Fruit fly (Drosophila melanogaster) ovary, adult (tissue): ENCODE measurements around the gene Cep290.
A peak's percentile ranks its signal among the peaks of the same experiment; 100 is the strongest.
"Not testable (repeated sequence)": the region's sequence is repeated elsewhere in the genome, so short reads cannot be mapped to it uniquely, and the experiment has no call there.

Experiments used
- CG17801 ChIP-seq: fragments of 200-800 bp; optimal IDR thresholded peaks from 2 replicates; lab custom pipeline; 2019; ENCODE audit warnings: missing biosample characterization, mild to moderate bottlenecking, missing genetic modification characterization, moderate library complexity; ENCODE audit not compliant: partially characterized antibody

Cep290 gene

DNA sequence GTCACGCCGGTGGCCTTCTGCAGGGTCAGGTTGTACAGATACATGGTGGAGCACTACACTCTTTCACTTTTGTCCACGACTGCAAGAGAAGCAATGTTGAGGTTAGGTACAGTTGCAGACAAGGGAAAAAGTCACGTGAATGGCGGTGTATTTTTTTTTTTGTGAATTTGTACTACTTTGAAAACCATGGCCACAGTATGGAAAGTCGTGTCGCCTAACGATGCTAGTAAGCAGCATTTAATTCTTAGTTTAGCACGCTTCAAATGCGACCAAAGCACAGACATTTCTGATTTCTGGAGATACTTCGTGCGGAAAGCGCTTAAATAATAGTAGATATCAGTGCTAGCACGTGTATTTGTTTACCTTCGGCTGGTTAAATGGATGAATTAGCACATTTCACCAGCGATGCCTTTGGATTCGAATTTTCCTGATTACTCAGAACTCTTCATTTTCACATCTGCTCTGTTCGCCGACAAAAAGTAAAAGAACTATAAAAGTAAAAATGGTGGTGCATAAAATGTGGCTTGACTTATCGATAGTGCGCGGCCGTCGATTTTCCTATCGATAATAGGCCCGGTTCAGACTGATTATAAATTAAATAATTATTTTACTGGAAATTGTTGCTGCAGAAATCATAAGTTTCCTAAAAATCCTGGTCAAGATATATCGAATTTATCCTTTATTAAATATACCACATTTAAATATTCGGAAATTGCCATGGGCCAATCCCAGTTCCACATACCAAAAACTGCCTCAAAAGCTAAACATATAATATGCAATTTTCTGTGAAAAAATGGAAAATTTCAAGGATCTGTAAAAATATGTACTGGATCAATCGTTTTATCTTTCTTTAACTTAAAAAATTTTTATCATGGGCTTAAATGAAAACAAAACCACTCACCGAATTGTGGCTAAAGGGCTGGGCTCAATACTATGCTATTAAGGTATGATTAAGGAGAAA, 10.5 kb upstream of the Cep290 start, which contains the start of gene Sf3b3:
Sf3b3 (minus strand) TSS at position 489 of the 961 bp plus-strand sequence.
- peak; percentile 61 for TF ChIP-seq CG17801 (GFP tag; lab: Kevin White, UChicago)

DNA sequence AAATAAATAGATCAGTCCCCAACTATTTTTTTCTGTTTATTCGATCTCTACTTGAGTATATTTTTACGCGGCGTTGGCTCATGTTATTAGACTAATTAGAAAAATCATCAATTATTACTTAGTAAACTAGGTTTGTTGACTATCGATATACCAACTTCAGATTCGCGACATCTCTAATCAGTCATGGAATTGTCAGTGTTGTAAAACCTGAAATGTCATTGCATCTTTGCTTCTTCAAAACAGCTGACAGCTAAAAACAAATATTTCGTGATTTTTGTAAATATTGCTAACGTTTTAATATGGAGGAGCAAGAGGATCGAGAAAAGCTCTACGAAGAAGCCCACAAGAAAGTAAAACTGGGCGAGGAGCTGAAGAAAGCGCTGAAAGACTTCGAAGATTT, 9.8 kb upstream of the Cep290 start, which contains the start of gene CG42553:
CG42553 (plus strand) TSS at position 216 of the 400 bp plus-strand sequence.
- TF ChIP-seq CG17801 (GFP tag; lab: Kevin White, UChicago): no peak

DNA sequence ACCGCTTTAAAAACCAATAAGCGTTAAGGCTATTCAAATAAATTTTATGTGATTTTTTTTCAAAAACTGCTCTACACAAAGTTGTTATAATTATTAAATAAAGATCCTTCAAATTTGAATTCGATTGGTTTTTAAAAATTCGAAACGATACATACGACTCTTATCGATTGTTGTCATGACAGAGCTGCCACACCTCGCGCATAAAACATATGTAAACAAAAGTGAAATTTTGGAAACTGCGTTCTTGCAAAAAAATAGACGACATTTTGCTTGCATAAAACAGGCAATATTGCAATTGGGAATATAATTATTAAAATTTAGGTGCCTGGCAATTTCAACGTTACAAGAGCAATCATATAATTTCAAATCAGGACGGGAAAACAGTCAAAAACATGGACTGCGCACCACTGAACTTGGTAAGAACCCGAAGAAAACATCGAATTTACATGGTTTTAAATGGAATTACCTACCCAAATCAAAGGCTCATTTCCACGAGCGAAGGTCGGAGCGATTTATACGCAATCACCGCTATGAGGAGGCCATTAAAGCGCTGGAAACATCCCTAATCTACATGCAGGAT, 8.2 kb upstream of the Cep290 start, which contains the start of gene CG42554:
CG42554 (plus strand) TSS at position 229 of the 580 bp plus-strand sequence.
- TF ChIP-seq CG17801 (GFP tag; lab: Kevin White, UChicago): no peak

DNA sequence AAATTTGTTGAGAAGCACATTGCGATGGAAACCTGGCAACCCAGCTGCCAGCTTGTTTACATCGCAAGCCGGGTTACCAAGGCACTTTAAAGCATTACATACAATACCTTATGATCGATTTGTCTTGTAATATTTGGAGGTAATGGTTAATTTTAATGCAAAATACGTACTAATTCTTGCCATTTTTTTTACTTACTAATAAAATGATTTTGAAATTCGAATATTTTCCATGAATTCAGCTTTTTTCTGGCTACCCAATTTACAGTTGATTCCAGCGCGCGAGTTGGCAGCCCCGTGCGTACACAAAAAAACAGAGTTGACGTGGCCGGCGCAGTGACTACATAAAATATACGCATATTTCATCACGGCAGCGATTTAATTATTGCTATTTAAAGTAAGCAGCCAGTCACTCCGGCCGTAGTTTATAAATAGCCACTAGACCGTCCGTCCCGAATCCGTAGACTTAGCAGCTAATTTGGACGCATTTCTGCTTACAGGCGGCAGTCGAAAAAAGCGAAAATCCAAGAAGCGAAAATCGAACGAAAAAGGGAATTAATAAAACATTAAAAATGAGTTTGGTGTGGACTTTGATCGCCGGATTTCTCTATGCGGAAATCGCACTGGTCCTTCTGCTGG, 6.1 kb upstream of the Cep290 start, which contains the start of the genes CG13901 and CG13887:
CG13901 (minus strand) TSS at position 270 of the 636 bp plus-strand sequence.
CG13887 (plus strand) TSS at position 310 of the 636 bp plus-strand sequence.
- peak; percentile 93 for TF ChIP-seq CG17801 (GFP tag; lab: Kevin White, UChicago)

DNA sequence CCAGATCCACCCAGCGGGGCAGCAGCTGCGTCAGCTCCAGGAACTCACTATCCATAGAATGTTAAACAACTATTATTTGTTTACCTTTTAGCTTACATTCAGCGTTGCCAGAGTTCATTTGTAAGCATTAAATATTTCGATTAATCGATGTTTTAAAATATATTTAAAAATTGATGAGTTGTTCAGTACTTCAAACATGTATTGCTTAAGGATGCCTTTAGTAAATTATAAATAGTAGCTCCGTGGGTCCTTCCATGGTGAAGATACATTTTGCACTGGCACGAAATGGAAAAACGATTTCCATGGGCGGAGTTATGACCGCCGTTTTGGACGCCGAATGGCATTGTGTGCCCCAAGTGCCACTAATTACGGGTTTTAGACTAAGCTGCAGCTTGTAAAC, 2.5 kb upstream of the Cep290 start, which contains the start of the genes JMJD5 and Gr61a:
JMJD5 (minus strand) TSS at position 101 of the 400 bp plus-strand sequence.
Gr61a (plus strand) TSS at position 192 of the 400 bp plus-strand sequence.
- TF ChIP-seq CG17801 (GFP tag; lab: Kevin White, UChicago): no peak

DNA sequence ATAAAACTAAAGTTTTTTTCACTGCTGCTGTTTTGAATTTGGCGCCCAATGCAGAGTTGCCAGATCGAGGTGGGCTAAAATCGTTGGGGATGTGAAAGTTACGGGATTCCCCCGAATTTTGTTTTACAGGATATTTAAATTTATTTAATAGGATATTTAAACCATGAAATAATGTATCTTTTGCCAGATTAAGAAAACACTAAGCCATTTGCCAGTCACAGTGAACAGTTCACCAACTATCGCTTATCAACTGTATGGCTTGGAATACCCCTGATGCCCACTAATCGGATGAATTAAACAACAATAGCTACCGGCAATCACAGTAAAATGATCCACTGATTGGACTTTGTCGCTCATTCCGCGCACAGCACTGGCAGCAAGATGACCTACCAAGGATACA, 7.3 kb downstream of the Cep290 start, which contains the start of gene Dci:
Dci (plus strand) TSS at position 286 of the 400 bp plus-strand sequence.
- TF ChIP-seq CG17801 (GFP tag; lab: Kevin White, UChicago): peak; percentile 33

DNA sequence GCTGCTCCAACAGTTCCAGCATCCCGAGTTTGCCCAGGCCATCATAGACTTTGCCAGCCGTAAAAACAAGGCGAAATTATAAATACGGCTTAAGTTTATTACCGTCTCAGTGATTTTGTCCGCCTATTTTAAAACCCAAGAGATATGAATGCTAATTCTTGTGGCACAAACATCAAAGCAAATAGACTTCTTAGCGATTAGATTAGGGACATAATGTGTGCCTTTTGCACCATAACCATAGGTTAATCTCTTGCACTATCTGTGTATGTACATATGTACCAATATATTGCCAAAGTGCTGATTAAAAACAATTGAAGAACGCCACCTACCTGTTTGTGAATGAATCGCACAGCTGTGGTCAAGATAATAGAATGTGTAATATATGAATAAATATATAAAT, 8.5 kb downstream of the Cep290 start:
- TF ChIP-seq CG17801 (GFP tag; lab: Kevin White, UChicago): no peak

DNA sequence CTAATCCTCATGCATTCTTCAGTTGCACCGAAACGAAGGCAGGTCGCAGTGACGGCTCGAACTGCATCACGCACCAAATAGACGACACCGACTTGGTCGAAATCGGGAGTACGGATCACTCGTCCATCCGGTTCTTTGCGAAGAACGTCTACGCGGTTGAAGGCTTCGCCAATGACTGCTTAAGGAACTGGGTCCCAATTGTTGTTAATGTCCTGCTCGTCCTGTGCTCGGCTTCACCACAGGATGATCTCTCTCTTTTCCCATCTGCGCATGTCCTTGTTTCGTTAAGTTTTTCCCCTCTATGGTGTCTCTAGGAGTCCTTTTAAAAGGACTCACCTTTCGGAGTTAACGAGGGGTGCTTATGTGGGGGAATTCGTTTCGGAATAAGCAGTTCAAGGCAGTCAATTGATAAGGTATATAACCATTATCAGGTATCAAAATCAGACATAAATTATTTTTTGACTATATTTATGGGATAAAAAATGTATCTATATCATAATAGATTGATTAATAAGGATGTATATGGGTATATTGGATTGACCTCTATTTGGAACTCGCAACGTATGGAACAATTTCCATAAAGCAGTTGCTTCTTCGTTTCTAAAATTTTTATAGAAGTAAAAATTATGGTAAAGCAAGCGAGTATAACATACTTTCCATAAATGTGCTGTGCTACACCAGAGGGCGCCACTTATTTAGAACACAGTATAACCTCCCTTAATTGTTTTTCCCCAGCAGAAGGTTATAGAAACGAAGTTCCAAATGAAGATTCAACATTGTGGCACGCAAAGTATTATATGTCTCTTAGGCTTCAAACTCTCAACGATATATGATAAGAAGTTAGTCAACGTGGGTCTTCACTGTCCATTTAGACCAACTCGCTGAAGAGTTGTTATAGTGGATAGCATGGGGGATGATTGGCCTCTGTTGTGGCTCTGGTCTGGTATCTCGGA, 13.6 kb downstream of the Cep290 start, which contains the start of gene dpr20:
dpr20 (minus strand) TSS at position 186 of the 953 bp plus-strand sequence.
- TF ChIP-seq CG17801 (GFP tag; lab: Kevin White, UChicago): no peak

DNA sequence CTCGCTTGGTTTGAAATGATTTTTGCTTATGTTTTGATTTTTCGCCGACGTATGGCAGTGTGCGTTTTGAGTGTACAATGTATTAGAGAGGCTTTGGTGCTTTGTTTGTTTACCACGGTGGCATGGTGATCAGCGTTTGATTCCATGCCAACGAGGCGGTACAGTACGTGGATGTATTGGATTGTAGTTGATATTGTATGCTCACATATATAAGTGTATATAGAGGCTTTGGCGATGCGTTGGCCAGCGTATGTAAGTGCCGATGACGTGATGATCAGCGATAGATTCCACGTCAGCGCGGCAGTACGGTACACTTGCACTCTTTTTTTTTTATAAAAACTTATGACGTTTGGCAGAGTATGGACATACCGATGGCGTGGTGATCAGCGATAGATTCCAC, 21.4 kb downstream of the Cep290 start, which contains the start of gene CG12502:
CG12502 (plus strand) TSS at position 301 of the 400 bp plus-strand sequence.
- not testable (repeated sequence) for TF ChIP-seq CG17801 (GFP tag; lab: Kevin White, UChicago)

DNA sequence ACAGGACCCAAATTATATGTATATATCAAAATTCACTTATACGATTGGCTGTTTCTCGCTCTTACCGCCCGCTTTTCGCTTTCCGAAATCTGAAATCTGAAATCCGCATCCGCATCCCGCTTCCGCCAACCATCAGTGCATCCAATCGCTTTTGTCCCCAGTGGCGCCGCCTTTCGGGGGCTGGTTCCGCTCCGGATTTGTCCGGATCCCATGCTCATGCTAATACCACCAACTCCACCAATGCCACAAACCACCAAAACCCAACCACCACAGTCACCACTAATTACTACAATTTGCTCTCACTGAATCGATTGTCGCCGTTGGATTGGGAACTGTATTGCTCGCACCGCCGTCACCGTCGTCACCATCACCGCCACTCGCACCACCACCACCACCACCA, 25.1 kb downstream of the Cep290 start:
- no peak for TF ChIP-seq CG17801 (GFP tag; lab: Kevin White, UChicago)

DNA sequence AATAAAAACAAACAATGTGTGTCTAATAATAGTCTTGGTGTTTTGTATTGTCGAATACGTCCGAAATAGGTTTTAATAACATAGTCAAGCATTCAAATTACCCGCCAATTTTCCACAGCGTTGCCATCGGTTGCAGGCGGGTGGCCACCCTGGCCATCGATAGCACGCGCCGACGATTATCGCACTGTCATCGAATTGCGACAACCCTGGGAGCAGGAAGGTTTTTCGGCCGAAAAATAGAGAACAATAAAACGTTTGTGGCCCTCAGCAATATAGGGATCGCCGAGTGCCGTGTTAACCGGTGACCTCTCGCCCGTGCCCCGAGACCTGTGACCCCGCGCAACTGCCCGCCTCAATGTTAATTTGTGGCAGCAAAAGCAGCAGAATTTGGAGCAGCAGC, 28.0 kb downstream of the Cep290 start, which contains the start of gene Usp10:
Usp10 (plus strand) TSS at position 187 of the 400 bp plus-strand sequence.
- no peak for TF ChIP-seq CG17801 (GFP tag; lab: Kevin White, UChicago)

DNA sequence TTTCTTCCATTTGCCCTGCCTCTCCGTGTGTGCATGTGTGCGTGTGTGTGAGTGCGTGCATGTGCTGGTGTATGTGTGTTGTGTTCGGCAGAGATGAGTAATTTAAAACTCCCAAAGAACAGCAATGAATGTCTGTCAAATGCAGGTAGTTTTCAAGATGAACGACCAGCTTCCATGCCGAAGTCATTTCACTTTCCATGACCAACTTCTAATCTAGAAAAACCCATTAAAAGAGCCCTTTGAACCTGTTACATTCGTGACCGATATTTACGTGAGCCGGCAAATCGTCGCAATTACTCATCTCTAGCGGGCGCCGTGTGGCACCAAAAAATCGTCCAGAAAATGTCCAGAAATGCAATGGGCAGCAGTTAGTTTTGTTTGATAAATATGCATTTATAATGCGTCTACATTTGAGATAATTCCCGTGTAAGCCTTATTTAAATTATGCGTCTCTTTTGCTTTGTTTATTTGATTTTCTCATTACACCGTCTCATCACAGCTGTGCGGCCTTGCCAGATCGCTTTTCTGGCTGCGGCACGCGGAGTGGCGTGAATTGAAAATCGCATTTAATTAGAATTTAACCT, 28.8 kb downstream of the Cep290 start:
- TF ChIP-seq CG17801 (GFP tag; lab: Kevin White, UChicago): no peak
